Fruit fly (Drosophila melanogaster) whole organism, prepupa: ENCODE data around the gene CG10588.

Source experiments
- Blimp-1 ChIP-seq: fragments of 200-800 bp; sonication (Bioruptor generic); optimal IDR thresholded peaks from 3 replicates; lab custom pipeline; 2017; ENCODE audit warnings: missing biosample characterization, missing genetic modification characterization, mild to moderate bottlenecking, moderate library complexity, missing genetic modification reagents
- CG10631 ChIP-seq: fragments of 200-800 bp; sonication (Bioruptor generic); optimal IDR thresholded peaks from 2 replicates; lab custom pipeline; 2016; ENCODE audit warnings: missing biosample characterization, missing genetic modification characterization
- CG10669 ChIP-seq: fragments of 200-800 bp; sonication (Bioruptor generic); optimal IDR thresholded peaks from 3 replicates; lab custom pipeline; 2018; ENCODE audit warnings: missing biosample characterization, mild to moderate bottlenecking, missing genetic modification characterization, moderate library complexity
- CG1621 ChIP-seq: fragments of 200-800 bp; sonication (Bioruptor generic); optimal IDR thresholded peaks from 3 replicates; lab custom pipeline; 2018; ENCODE audit warnings: missing biosample characterization, mild to moderate bottlenecking, missing genetic modification characterization
- CG16779 ChIP-seq: fragments of 200-800 bp; sonication (Bioruptor generic); optimal IDR thresholded peaks from 3 replicates; lab custom pipeline; 2017; ENCODE audit warnings: missing biosample characterization, mild to moderate bottlenecking, missing genetic modification characterization
- CG3032 ChIP-seq: fragments of 200-800 bp; optimal IDR thresholded peaks from 2 replicates; lab custom pipeline; 2019; ENCODE audit warnings: missing biosample characterization, mild to moderate bottlenecking, missing genetic modification characterization, moderate library complexity
- CG31627 ChIP-seq: fragments of 200-800 bp; sonication (Bioruptor generic); optimal IDR thresholded peaks from 3 replicates; lab custom pipeline; 2016; ENCODE audit warnings: missing biosample characterization, missing genetic modification characterization
- CG34406 ChIP-seq: fragments of 200-800 bp; sonication (Bioruptor generic); optimal IDR thresholded peaks from 3 replicates; lab custom pipeline; 2016; ENCODE audit warnings: missing biosample characterization, missing genetic modification characterization
- CG4318 ChIP-seq: fragments of 200-800 bp; sonication (Bioruptor generic); optimal IDR thresholded peaks from 3 replicates; lab custom pipeline; 2017; ENCODE audit warnings: missing biosample characterization, mild to moderate bottlenecking, missing genetic modification characterization
- CG6163 ChIP-seq: fragments of 200-800 bp; sonication (Bioruptor generic); IDR thresholded peaks from 3 replicates; pipeline ENCODE4 v1.3.6; 2022; ENCODE audit warnings: missing biosample characterization, missing genetic modification characterization
- CG6792 ChIP-seq: fragments of 200-800 bp; sonication (Bioruptor generic); optimal IDR thresholded peaks from 3 replicates; lab custom pipeline; 2016; ENCODE audit warnings: missing biosample characterization, missing genetic modification characterization
- CG6854 ChIP-seq: fragments of 200-800 bp; sonication (Bioruptor generic); optimal IDR thresholded peaks from 2 replicates; lab custom pipeline; 2017; ENCODE audit warnings: missing biosample characterization, mild to moderate bottlenecking, missing genetic modification characterization
- CG7368 ChIP-seq: fragments of 200-800 bp; sonication (Bioruptor generic); optimal IDR thresholded peaks from 3 replicates; lab custom pipeline; 2016; ENCODE audit warnings: missing biosample characterization, missing genetic modification characterization
- CG8319 ChIP-seq: fragments of 200-800 bp; sonication (Bioruptor generic); optimal IDR thresholded peaks from 3 replicates; lab custom pipeline; 2016; ENCODE audit warnings: missing biosample characterization, missing genetic modification characterization
- CG8632 ChIP-seq: fragments of 200-800 bp; sonication (Bioruptor generic); optimal IDR thresholded peaks from 3 replicates; lab custom pipeline; 2016; ENCODE audit warnings: missing biosample characterization, missing genetic modification characterization
- CG9139 ChIP-seq: fragments of 200-800 bp; sonication (Bioruptor generic); optimal IDR thresholded peaks from 3 replicates; lab custom pipeline; 2017; ENCODE audit warnings: missing biosample characterization, mild to moderate bottlenecking, missing genetic modification characterization
- Eip78C ChIP-seq: fragments of 200-800 bp; sonication (Bioruptor generic); peaks from one replicate; lab custom pipeline; 2016; ENCODE audit warnings: missing biosample characterization, missing genetic modification characterization
- Gug ChIP-seq: fragments of 200-800 bp; sonication (Bioruptor generic); IDR thresholded peaks from 2 replicates; pipeline ENCODE4 v1.3.6; 2022; ENCODE audit warnings: missing biosample characterization, missing genetic modification characterization
- Hr39 ChIP-seq: fragments of 200-800 bp; sonication (Bioruptor generic); optimal IDR thresholded peaks from 2 replicates; lab custom pipeline; 2016; ENCODE audit warnings: missing biosample characterization, missing genetic modification characterization
- Met ChIP-seq: fragments of 200-800 bp; sonication (Bioruptor generic); optimal IDR thresholded peaks from 3 replicates; lab custom pipeline; 2016; ENCODE audit warnings: missing biosample characterization, missing genetic modification characterization
- Sox102F ChIP-seq: fragments of 200-800 bp; sonication (Bioruptor generic); optimal IDR thresholded peaks from 2 replicates; lab custom pipeline; 2016; ENCODE audit warnings: missing biosample characterization, mild to moderate bottlenecking, missing genetic modification characterization
- Sox14 ChIP-seq: fragments of 200-800 bp; sonication (Bioruptor generic); optimal IDR thresholded peaks from 3 replicates; lab custom pipeline; 2016; ENCODE audit warnings: missing biosample characterization, missing genetic modification characterization
- Sox15 ChIP-seq: fragments of 200-800 bp; sonication (Bioruptor generic); optimal IDR thresholded peaks from 3 replicates; lab custom pipeline; 2016; ENCODE audit warnings: missing biosample characterization, missing genetic modification characterization
- cyc ChIP-seq: fragments of 200-800 bp; sonication (Bioruptor generic); optimal IDR thresholded peaks from 3 replicates; lab custom pipeline; 2016; ENCODE audit warnings: missing biosample characterization, missing genetic modification characterization
- eg ChIP-seq: fragments of 200-800 bp; sonication (Bioruptor generic); IDR thresholded peaks from 3 replicates; pipeline ENCODE4 v1.3.6; 2022; ENCODE audit warnings: missing biosample characterization, missing genetic modification characterization
- fd59A ChIP-seq: fragments of 200-800 bp; sonication (Bioruptor generic); optimal IDR thresholded peaks from 2 replicates; lab custom pipeline; 2017; ENCODE audit warnings: missing biosample characterization, mild to moderate bottlenecking, missing genetic modification characterization, missing genetic modification reagents
- fd85E ChIP-seq: fragments of 200-800 bp; sonication (Bioruptor generic); optimal IDR thresholded peaks from 3 replicates; lab custom pipeline; 2016; ENCODE audit warnings: missing biosample characterization, missing genetic modification characterization
- fkh ChIP-seq: fragments of 200-800 bp; sonication (Bioruptor generic); optimal IDR thresholded peaks from 3 replicates; lab custom pipeline; 2017; ENCODE audit warnings: missing biosample characterization, mild to moderate bottlenecking, missing genetic modification characterization, moderate library complexity
- lz ChIP-seq: fragments of 200-800 bp; sonication (Bioruptor generic); optimal IDR thresholded peaks from 3 replicates; lab custom pipeline; 2016; ENCODE audit warnings: missing biosample characterization, missing genetic modification characterization
- spab ChIP-seq: fragments of 200-800 bp; sonication (Bioruptor generic); optimal IDR thresholded peaks from 2 replicates; lab custom pipeline; 2017; ENCODE audit warnings: missing biosample characterization, mild to moderate bottlenecking, missing genetic modification characterization, missing genetic modification reagents
- svp ChIP-seq: fragments of 200-800 bp; sonication (Bioruptor generic); peaks from one replicate; lab custom pipeline; 2016; ENCODE audit warnings: missing biosample characterization, missing genetic modification characterization

The CG10588 gene

DNA sequence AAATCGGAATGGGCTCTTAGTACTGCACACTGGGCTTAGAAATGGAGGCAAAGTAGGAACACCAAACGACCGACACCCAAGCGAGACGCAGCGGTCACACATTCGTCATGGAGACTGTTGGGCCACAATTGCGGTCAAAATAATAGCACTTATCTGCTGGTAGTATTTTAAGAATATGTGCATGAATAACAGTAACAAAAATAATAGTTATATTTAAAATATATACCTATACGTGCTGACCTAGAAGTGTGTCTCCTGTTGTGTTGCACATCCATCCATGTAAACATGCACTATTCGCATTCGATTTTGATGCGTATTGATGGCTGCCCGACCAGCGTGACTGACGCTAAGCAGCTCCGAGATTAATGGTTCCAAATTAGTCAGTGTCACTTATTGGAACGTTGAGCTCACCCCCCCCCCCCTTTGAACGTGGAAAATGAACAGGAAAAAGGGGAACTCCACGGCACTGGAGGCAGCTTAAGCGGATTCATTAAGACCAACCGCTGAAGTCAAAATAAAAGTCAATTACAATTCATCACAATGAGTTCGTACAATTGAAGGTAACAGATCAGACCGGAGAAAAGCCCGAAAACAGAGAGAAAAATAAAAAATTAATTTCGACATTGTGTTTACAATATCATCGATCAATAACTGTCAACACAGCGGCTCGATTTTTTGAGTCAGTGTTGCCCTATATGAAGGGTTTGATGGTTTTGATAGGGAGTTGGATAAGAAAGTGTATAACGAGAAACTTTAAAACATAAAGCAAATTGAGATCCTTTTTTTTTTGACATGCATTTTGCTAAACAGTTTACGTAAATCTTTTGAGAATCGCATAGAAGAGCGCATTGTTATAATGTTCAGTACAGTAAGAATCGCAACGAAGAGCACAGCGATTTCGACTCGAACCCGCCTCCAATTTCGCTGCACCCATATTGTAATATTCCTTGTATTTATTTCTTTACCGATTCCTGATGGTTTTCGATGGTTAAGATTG is 3.8 kb upstream of the CG10588 start (continued):
- TF ChIP-seq Sox15 (GFP tag; lab: Kevin White, UChicago): peak; percentile 56
- peak; percentile 71 for TF ChIP-seq CG6792 (GFP tag; lab: Kevin White, UChicago)
- TF ChIP-seq CG10669: peak; percentile 31
- peak; percentile 14 for TF ChIP-seq Blimp-1 (GFP tag; lab: Kevin White, UChicago)
- no peak for TF ChIP-seq CG4318 (GFP tag; lab: Kevin White, UChicago)
- peak; percentile 49 for TF ChIP-seq CG8319 (GFP tag; lab: Kevin White, UChicago)
- peak; percentile 84 for TF ChIP-seq Eip78C
- no peak for TF ChIP-seq CG3032 (tag; lab: Kevin White, UChicago)
- peak; percentile 57 for TF ChIP-seq CG31627
- peak; percentile 58 for TF ChIP-seq lz (GFP tag; lab: Kevin White, UChicago)
- TF ChIP-seq fd59A (GFP tag; lab: Kevin White, UChicago): no peak
- TF ChIP-seq spab (GFP tag; lab: Kevin White, UChicago): no peak
- peak; percentile 61 for TF ChIP-seq Hr39
- TF ChIP-seq Sox14: peak; percentile 35
- TF ChIP-seq CG34406 (GFP tag; lab: Kevin White, UChicago): peak; percentile 48
- TF ChIP-seq Met (GFP tag; lab: Kevin White, UChicago): peak; percentile 50
- no peak for TF ChIP-seq CG6854
- peak; percentile 41 for TF ChIP-seq CG8632 (GFP tag; lab: Kevin White, UChicago)
- peak; percentile 58 for TF ChIP-seq cyc (GFP tag; lab: Kevin White, UChicago)
- peak; percentile 43 for TF ChIP-seq CG7368 (GFP tag; lab: Kevin White, UChicago)
- peak; percentile 66; the same call in 2 of the 3 replicates for TF ChIP-seq eg (GFP tag; lab: Robert Waterston, UW)
- peak; percentile 84 for TF ChIP-seq svp (GFP tag; lab: Kevin White, UChicago)
- TF ChIP-seq CG9139 (GFP tag; lab: Kevin White, UChicago): no peak

DNA sequence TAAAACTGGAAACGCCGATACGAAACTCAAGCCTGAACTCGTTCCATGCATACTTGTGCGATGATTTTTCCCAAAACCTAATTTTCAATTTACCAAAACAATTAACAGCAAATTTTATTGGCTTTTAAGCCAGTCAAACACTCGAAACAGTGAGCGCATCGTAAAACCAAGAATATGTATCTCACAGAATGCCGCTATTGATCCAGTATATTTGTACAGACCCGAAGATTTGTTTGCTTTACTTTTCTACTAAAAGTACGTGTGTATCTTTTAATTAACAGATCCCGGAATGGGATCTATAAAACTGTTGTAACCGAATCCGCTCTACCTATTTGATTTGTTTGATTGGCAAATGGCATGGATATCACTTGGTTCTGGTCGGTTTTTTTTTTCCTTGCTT is 2.6 kb upstream of the CG10588 start:
- TF ChIP-seq Eip78C: peak; percentile 67
- TF ChIP-seq fkh (GFP tag; lab: Kevin White, UChicago): peak; percentile 77
- no peak for TF ChIP-seq CG4318 (GFP tag; lab: Kevin White, UChicago)
- TF ChIP-seq, all 60 proteins: peak for 2

DNA sequence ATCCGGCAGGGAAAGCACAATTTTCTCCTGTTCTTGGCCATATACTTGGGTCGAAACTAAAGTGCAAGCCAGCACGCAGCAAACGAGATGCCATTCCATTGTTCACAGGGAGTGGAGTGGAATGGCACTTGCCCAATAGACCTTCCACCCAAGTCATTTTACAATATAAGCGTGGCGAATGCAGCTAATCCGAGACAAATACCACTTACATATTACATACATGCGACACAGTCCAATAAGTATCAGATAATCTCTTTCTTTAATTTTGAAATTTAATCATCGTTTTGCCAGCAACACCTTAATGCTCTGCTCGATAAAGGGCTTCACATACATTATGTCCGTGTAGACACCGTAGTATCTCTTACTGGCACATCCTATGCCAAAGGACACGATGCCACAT is 4.6 kb downstream of the CG10588 start, which contains the start of gene CG11037:
TSS of gene CG11037 (minus strand) at position 101 of the 400 bp plus-strand sequence.
- no peak for TF ChIP-seq CG3032 (tag; lab: Kevin White, UChicago)

dm6 chr3L:20962455-20962854 is 5.7 kb downstream of the CG10588 start, which contains the start of gene CG10587:
Gene CG10587 (minus strand): TSS chr3L:20962555.
- no peak for TF ChIP-seq Hr39
- TF ChIP-seq Gug (GFP tag; lab: Robert Waterston, UW): no peak
- TF ChIP-seq svp (GFP tag; lab: Kevin White, UChicago): no peak
- TF ChIP-seq CG9139 (GFP tag; lab: Kevin White, UChicago): no peak
- TF ChIP-seq CG16779 (tag; lab: Kevin White, UChicago): no peak
- TF ChIP-seq Eip78C: no peak
- TF ChIP-seq CG34406 (GFP tag; lab: Kevin White, UChicago): no peak
- no peak for TF ChIP-seq CG4318 (GFP tag; lab: Kevin White, UChicago)

DNA sequence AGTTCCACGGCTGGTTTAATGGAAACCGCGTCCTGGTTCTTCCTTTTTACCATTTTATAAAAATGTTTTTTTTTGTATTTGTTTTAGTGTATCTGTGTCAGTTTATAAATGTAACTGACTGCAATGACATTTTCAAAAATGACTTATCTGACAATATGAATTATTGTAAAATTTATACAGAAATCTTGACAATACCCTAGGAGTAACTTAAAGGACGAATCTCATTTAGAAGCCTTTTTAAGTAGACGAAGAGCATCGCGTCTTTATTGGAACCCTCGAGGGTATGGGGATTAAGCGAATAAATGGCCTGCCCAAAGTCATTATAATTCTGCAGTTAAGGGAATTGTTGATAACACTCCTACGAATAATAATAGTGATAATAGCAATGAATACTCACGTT is 9.9 kb downstream of the CG10588 start, which contains the start of gene CG12983:
TSS of gene CG12983 (minus strand) at position 101 of the 400 bp plus-strand sequence.
- TF ChIP-seq CG6792 (GFP tag; lab: Kevin White, UChicago): no peak
- TF ChIP-seq, all 60 proteins: peak for 0

DNA sequence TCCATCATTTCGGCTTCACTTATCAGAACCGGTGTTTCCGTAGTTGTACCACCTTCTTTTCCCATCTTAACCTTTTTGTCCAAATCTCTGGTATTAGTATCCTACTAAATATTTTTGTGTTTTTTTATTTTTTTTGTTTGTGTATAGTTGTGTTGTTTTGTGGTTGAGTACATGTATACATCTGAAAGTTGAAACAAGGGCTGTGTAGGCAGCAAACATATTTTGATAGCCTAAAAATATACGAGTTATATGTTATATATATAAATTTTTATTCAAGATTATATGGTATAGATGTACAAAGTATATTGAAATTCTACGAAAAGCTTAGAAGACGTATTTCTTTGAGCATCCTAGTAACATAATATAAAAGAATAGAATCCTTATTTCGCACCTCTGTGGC is 13.8 kb downstream of the CG10588 start, which contains the start of gene CG33287:
TSS of gene CG33287 (minus strand) at position 101 of the 400 bp plus-strand sequence.
- TF ChIP-seq CG9139 (GFP tag; lab: Kevin White, UChicago) (no peak), fd85E (GFP tag; lab: Kevin White, UChicago) (no peak), CG1621 (tag; lab: Kevin White, UChicago) (no peak), CG8632 (GFP tag; lab: Kevin White, UChicago) (no peak), CG34406 (GFP tag; lab: Kevin White, UChicago) (no peak), CG10631 (GFP tag; lab: Kevin White, UChicago) (no peak), CG6792 (GFP tag; lab: Kevin White, UChicago) (no peak), Sox102F (GFP tag; lab: Kevin White, UChicago) (no peak), Met (GFP tag; lab: Kevin White, UChicago) (no peak), Sox14 (no peak), Sox15 (GFP tag; lab: Kevin White, UChicago) (no peak), CG6163 (GFP tag; lab: Robert Waterston, UW) (no peak), CG7368 (GFP tag; lab: Kevin White, UChicago) (no peak), Gug (GFP tag; lab: Robert Waterston, UW) (no peak)
